Fruit fly (Drosophila melanogaster): ENCODE measurements around the gene CG14073.

dm6 chr3L:18816176-18816575 lies 4.3 kb downstream of the CG14073 start:
- TF ChIP-seq Gsc (GFP tag; IDR thresholded peaks at IDR 0.05) (no peak), CG12744 (GFP tag; optimal IDR thresholded peaks at IDR 0.05) (no peak), sens-2 (GFP tag; IDR thresholded peaks at IDR 0.05) (no peak), Abd-B (GFP tag; optimal IDR thresholded peaks at IDR 0.05) (no peak), ap (GFP tag; IDR thresholded peaks at IDR 0.05) (no peak)

Measured in whole organism, embryonic.